Fruit fly (Drosophila melanogaster): ENCODE data around the gene CG7330.

- TF ChIP-seq vri (GFP tag; optimal IDR thresholded peaks at IDR 0.05) (peak; percentile 44), Lpt (GFP tag; optimal IDR thresholded peaks at IDR 0.05) (no peak), CG3032 (tag; optimal IDR thresholded peaks at IDR 0.05) (no peak), CG9139 (GFP tag; optimal IDR thresholded peaks at IDR 0.05) (no peak), spab (GFP tag; optimal IDR thresholded peaks at IDR 0.05) (no peak), CG6854 (GFP tag; optimal IDR thresholded peaks at IDR 0.05) (no peak), CG11902 (GFP tag; optimal IDR thresholded peaks at IDR 0.05) (no peak), fd59A (GFP tag; optimal IDR thresholded peaks at IDR 0.05) (no peak), Sox14 (GFP tag; optimal IDR thresholded peaks at IDR 0.05) (no peak), CG8632 (GFP tag; optimal IDR thresholded peaks at IDR 0.05) (no peak), Blimp-1 (GFP tag; optimal IDR thresholded peaks at IDR 0.05) (no peak)
Measured at dm6 chr3L:18187472-18188089, 38.9 kb downstream of the CG7330 start.
